Fruit fly (Drosophila melanogaster): ENCODE measurements around the gene Sras.

Gene Sras

dm6 chr3L:5579762-5580161 is 16.2 kb downstream of the Sras start:
- TF ChIP-seq Myb (GFP tag; optimal IDR thresholded peaks at IDR 0.05), result no peak
- TF ChIP-seq CG11695 (GFP tag; IDR thresholded peaks at IDR 0.05), result no peak
- no peak for TF ChIP-seq CG3163 (GFP tag; optimal IDR thresholded peaks at IDR 0.05)
- TF ChIP-seq peb (GFP tag; IDR thresholded peaks at IDR 0.05), result no peak
- TF ChIP-seq eve (GFP tag; optimal IDR thresholded peaks at IDR 0.05), result no peak
- TF ChIP-seq HLHmδ (GFP tag; optimal IDR thresholded peaks at IDR 0.05), result no peak
- no peak for TF ChIP-seq Sox102F (GFP tag; optimal IDR thresholded peaks at IDR 0.05)
- TF ChIP-seq Hmr (GFP tag; optimal IDR thresholded peaks at IDR 0.05), result no peak
- 0 out of 3 replicates have a peak, but pooled peaks have one; percentile 15 for TF ChIP-seq ci (GFP tag; IDR thresholded peaks at IDR 0.05)
- TF ChIP-seq org-1 (GFP tag; optimal IDR thresholded peaks at IDR 0.05), result no peak
- TF ChIP-seq Scr (GFP tag; IDR thresholded peaks at IDR 0.05; ENCODE audit: partially characterized antibody), result no peak
- no peak for TF ChIP-seq CG10267 (tag; optimal IDR thresholded peaks at IDR 0.05)
- TF ChIP-seq BEAF-32 (GFP tag; optimal IDR thresholded peaks at IDR 0.05), result no peak
- TF ChIP-seq CG9932 (GFP tag; IDR thresholded peaks at IDR 0.05), result 0 out of 2 replicates have a peak, but pooled peaks have one; percentile 34
- TF ChIP-seq Ets65A (GFP tag), result peak; percentile 89
- TF ChIP-seq CG6854 (GFP tag; optimal IDR thresholded peaks at IDR 0.05), result no peak
- TF ChIP-seq CG11456 (GFP tag; IDR thresholded peaks at IDR 0.05), result 0 out of 3 replicates have a peak, but pooled peaks have one; percentile 46
- TF ChIP-seq sens (GFP tag), result peak; percentile 30
- peak; percentile 80 for TF ChIP-seq Drgx (GFP tag; IDR thresholded peaks at IDR 0.05)
- TF ChIP-seq CG10565 (GFP tag; optimal IDR thresholded peaks at IDR 0.05), result no peak

dm6 chr3L:5580490-5581116 is 17.0 kb downstream of the Sras start:
- TF ChIP-seq CrebB (tag; optimal IDR thresholded peaks at IDR 0.05) (no peak), salm (tag; optimal IDR thresholded peaks at IDR 0.05) (no peak), CG2120 (GFP tag; optimal IDR thresholded peaks at IDR 0.05) (no peak), crp (GFP tag; optimal IDR thresholded peaks at IDR 0.05) (no peak), Side (GFP tag; optimal IDR thresholded peaks at IDR 0.05) (no peak), toy (GFP tag; IDR thresholded peaks at IDR 0.05) (no peak), hkb (optimal IDR thresholded peaks at IDR 0.05) (no peak), hkb (GFP tag; IDR thresholded peaks at IDR 0.05) (no peak), prd (optimal IDR thresholded peaks at IDR 0.05) (no peak), prd (GFP tag; IDR thresholded peaks at IDR 0.05) (no peak), Xrp1 (GFP tag; IDR thresholded peaks at IDR 0.05) (no peak), Stat92E (GFP tag; optimal IDR thresholded peaks at IDR 0.05) (no peak), CG2678 (tag; optimal IDR thresholded peaks at IDR 0.05) (no peak), CG6175 (GFP tag; IDR thresholded peaks at IDR 0.05) (0 out of 3 replicates have a peak, but pooled peaks have one; percentile 10), CG18764 (GFP tag; optimal IDR thresholded peaks at IDR 0.05) (no peak), CG2202 (tag; optimal IDR thresholded peaks at IDR 0.05) (no peak), CG10654 (GFP tag; optimal IDR thresholded peaks at IDR 0.05) (no peak), CG10462 (GFP tag; optimal IDR thresholded peaks at IDR 0.05) (no peak), CG12155 (GFP tag; optimal IDR thresholded peaks at IDR 0.05) (no peak), gsb-n (tag; optimal IDR thresholded peaks at IDR 0.05) (no peak), CG34422 (GFP tag; IDR thresholded peaks at IDR 0.05) (0 out of 3 replicates have a peak, but pooled peaks have one; percentile 9), jumu (GFP tag; optimal IDR thresholded peaks at IDR 0.05) (no peak), CG14014 (GFP tag; IDR thresholded peaks at IDR 0.05) (no peak), CG13287 (GFP tag; IDR thresholded peaks at IDR 0.05; ENCODE audit: partially characterized antibody) (no peak), chinmo (GFP tag; IDR thresholded peaks at IDR 0.05; ENCODE audit: partially characterized antibody) (0 out of 4 replicates have a peak, but pooled peaks have one; percentile 32), CG10321 (GFP tag; IDR thresholded peaks at IDR 0.05) (no peak), gcm2 (GFP tag; optimal IDR thresholded peaks at IDR 0.05) (no peak), CG13894 (tag; optimal IDR thresholded peaks at IDR 0.05) (no peak), Hand (GFP tag; optimal IDR thresholded peaks at IDR 0.05) (no peak), CG18262 (tag; optimal IDR thresholded peaks at IDR 0.05) (no peak), ci (GFP tag; IDR thresholded peaks at IDR 0.05) (0 out of 3 replicates have a peak, but pooled peaks have one; percentile 23), CG8944 (GFP tag; optimal IDR thresholded peaks at IDR 0.05) (no peak)
